Worm (Caenorhabditis elegans) whole organism, young adult: ENCODE results near the gene him-6.

Experiments
- F57A8.1 ChIP-seq: fragments of 200-800 bp; sonication (Bioruptor generic); optimal IDR thresholded peaks from 2 replicates; lab custom pipeline; 2018; ENCODE audit warnings: mild to moderate bottlenecking, missing genetic modification characterization, moderate library complexity, missing compliant biosample characterization
- ama-1 ChIP-seq, 3 experiments: fragments of 150-350 bp in 1 of 3; sonication (generic microtip) in 2 of 3; optimal IDR thresholded peaks; 2 replicates each; lab custom pipeline; 2014 to 2018; ENCODE audit warnings: missing biosample characterization in 2 of 3, missing genetic modification characterization in 2 of 3, missing genetic modification reagents in 2 of 3
- aptf-3 ChIP-seq: fragments of 200-800 bp; sonication (Bioruptor generic); IDR thresholded peaks from 2 replicates; pipeline ENCODE4 v1.3.6; 2022; ENCODE audit warnings: missing genetic modification characterization, missing compliant biosample characterization
- dox-1 ChIP-seq: fragments of 200-800 bp; sonication (Bioruptor generic); IDR thresholded peaks from 2 replicates; pipeline ENCODE4 v1.3.6; 2022; ENCODE audit warnings: missing genetic modification reagents, missing genetic modification characterization, missing compliant biosample characterization
- efl-1 ChIP-seq: fragments of 150-350 bp; optimal IDR thresholded peaks from 2 replicates; lab custom pipeline; 2014; ENCODE audit warnings: missing biosample characterization, missing genetic modification reagents, missing genetic modification characterization
- hsf-1 ChIP-seq: fragments of 200-800 bp; sonication (Bioruptor generic); IDR thresholded peaks from 2 replicates; pipeline ENCODE4 v1.3.6; 2022; ENCODE audit warnings: missing genetic modification reagents, missing genetic modification characterization, missing compliant biosample characterization
- lag-1 ChIP-seq: fragments of 200-800 bp; sonication (Bioruptor generic); IDR thresholded peaks from 2 replicates; pipeline ENCODE4 v1.3.6; 2022; ENCODE audit warnings: missing genetic modification reagents, missing genetic modification characterization, missing compliant biosample characterization
- lsy-27 ChIP-seq: sonication (generic microtip); optimal IDR thresholded peaks from 2 replicates; lab custom pipeline; 2017; ENCODE audit warnings: missing genetic modification characterization, mild to moderate bottlenecking, missing compliant biosample characterization, antibody characterized with exemption, missing genotype, borderline replicate concordance; ENCODE audit not compliant: insufficient read depth
- nhr-27 ChIP-seq: fragments of 200-800 bp; sonication (Bioruptor generic); optimal IDR thresholded peaks from 2 replicates; lab custom pipeline; 2018; ENCODE audit warnings: mild to moderate bottlenecking, missing genetic modification characterization, moderate library complexity, missing compliant biosample characterization
- nhr-80 ChIP-seq: sonication (generic microtip); optimal IDR thresholded peaks from 2 replicates; lab custom pipeline; 2016; ENCODE audit warnings: missing genetic modification characterization, missing compliant biosample characterization
- snpc-4 ChIP-seq, 5 experiments: fragments of 150-350 bp in 1 of 5; sonication (generic microtip) in 4 of 5; optimal IDR thresholded peaks; 2 replicates each; lab custom pipeline; 2014 to 2018; ENCODE audit warnings: missing genetic modification characterization in 5 of 5, missing biosample characterization in 3 of 5, antibody characterized with exemption in 2 of 5, mild to moderate bottlenecking in 2 of 5, missing compliant biosample characterization in 2 of 5, missing genotype in 2 of 5, moderate library complexity in 2 of 5, missing genetic modification reagents in 1 of 5

- TF ChIP-seq lag-1 (GFP tag; lab: Robert Waterston, UW) (no peak), nhr-27 (tag; lab: Kevin White, UChicago) (no peak), F57A8.1 (GFP tag; lab: Kevin White, UChicago) (no peak), ama-1 (optimal IDR thresholded peaks at IDR 0.05; lab: Kevin White, UChicago) (no peak), ama-1 (GFP tag; optimal IDR thresholded peaks at IDR 0.05; lab: Kevin White, UChicago) (no peak), aptf-3 (GFP tag; lab: Robert Waterston, UW) (no peak), efl-1 (GFP tag; lab: Kevin White, UChicago) (no peak), hsf-1 (GFP tag; lab: Robert Waterston, UW) (no peak), nhr-80 (peak; percentile 91), dox-1 (GFP tag; lab: Robert Waterston, UW) (no peak), snpc-4 (GFP tag; optimal IDR thresholded peaks at IDR 0.05; lab: Kevin White, UChicago) (no peak), snpc-4 (tag; optimal IDR thresholded peaks at IDR 0.05; lab: Kevin White, UChicago) (no peak), lsy-27 (tag; lab: Kevin White, UChicago) (no peak)
Observed at ce11 chrIV:12527217-12527616, 36.6 kb downstream of the him-6 start, which contains the start of gene F53B2.8.
